Worm (Caenorhabditis elegans) whole organism, late embryonic: ENCODE measurements around the gene nhr-129.

Experiments used
- F13H6.1 ChIP-seq: sonication (generic microtip); optimal IDR thresholded peaks from 2 replicates; lab custom pipeline; 2016; ENCODE audit warnings: missing genetic modification characterization, missing compliant biosample characterization
- K02D7.2 ChIP-seq: sonication (generic microtip); optimal IDR thresholded peaks from 2 replicates; lab custom pipeline; 2017; ENCODE audit warnings: mild to moderate bottlenecking, missing genetic modification characterization, missing compliant biosample characterization
- K09A11.1 ChIP-seq: sonication (generic microtip); optimal IDR thresholded peaks from 2 replicates; lab custom pipeline; 2017; ENCODE audit warnings: antibody characterized with exemption, mild to moderate bottlenecking, missing genetic modification characterization, missing compliant biosample characterization; ENCODE audit not compliant: insufficient read depth
- T23F11.4 ChIP-seq: fragments of 200-800 bp; sonication (Bioruptor generic); optimal IDR thresholded peaks from 2 replicates; lab custom pipeline; 2018; ENCODE audit warnings: mild to moderate bottlenecking, missing genetic modification characterization, missing compliant biosample characterization
- Y22D7AL.16 ChIP-seq: sonication (generic microtip); optimal IDR thresholded peaks from 2 replicates; lab custom pipeline; 2016; ENCODE audit warnings: missing genetic modification characterization, missing compliant biosample characterization
- ahr-1 ChIP-seq: sonication (generic microtip); optimal IDR thresholded peaks from 2 replicates; lab custom pipeline; 2016; ENCODE audit warnings: missing genetic modification characterization, missing compliant biosample characterization
- ama-1 ChIP-seq: fragments of 150-350 bp; optimal IDR thresholded peaks from 2 replicates; lab custom pipeline; 2014
- ceh-14 ChIP-seq: sonication (generic microtip); optimal IDR thresholded peaks from 2 replicates; lab custom pipeline; 2016; ENCODE audit warnings: missing genotype, missing genetic modification characterization, missing compliant biosample characterization
- ceh-19 ChIP-seq: fragments of 200-800 bp; sonication (Bioruptor generic); optimal IDR thresholded peaks from 2 replicates; lab custom pipeline; 2018; ENCODE audit warnings: mild to moderate bottlenecking, missing genetic modification characterization, missing compliant biosample characterization
- ceh-2 ChIP-seq: sonication (generic microtip); optimal IDR thresholded peaks from 2 replicates; lab custom pipeline; 2016; ENCODE audit warnings: missing genotype, missing genetic modification characterization, missing compliant biosample characterization
- ceh-45 ChIP-seq: fragments of 200-800 bp; sonication (Bioruptor generic); IDR thresholded peaks from 2 replicates; pipeline ENCODE4 v1.3.6; 2022; ENCODE audit warnings: missing genetic modification reagents, missing genetic modification characterization, missing compliant biosample characterization
- ceh-48 ChIP-seq: sonication (generic microtip); optimal IDR thresholded peaks from 2 replicates; lab custom pipeline; 2016; ENCODE audit warnings: missing genetic modification characterization, inconsistent platforms, missing compliant biosample characterization
- ceh-9 ChIP-seq: sonication (generic microtip); optimal IDR thresholded peaks from 2 replicates; lab custom pipeline; 2016; ENCODE audit warnings: mild to moderate bottlenecking, missing genetic modification characterization, inconsistent platforms, missing compliant biosample characterization
- elt-2 ChIP-seq: sonication (generic microtip); optimal IDR thresholded peaks from 2 replicates; lab custom pipeline; 2016; ENCODE audit warnings: missing genetic modification reagents, missing genetic modification characterization, missing compliant biosample characterization
- ets-4 ChIP-seq: sonication (generic microtip); optimal IDR thresholded peaks from 2 replicates; lab custom pipeline; 2016; ENCODE audit warnings: missing genetic modification characterization, missing compliant biosample characterization
- fax-1 ChIP-seq: sonication (generic microtip); optimal IDR thresholded peaks from 2 replicates; lab custom pipeline; 2016; ENCODE audit warnings: missing genotype, missing genetic modification characterization, missing compliant biosample characterization
- gmeb-2 ChIP-seq: sonication (generic microtip); optimal IDR thresholded peaks from 2 replicates; lab custom pipeline; 2016; ENCODE audit warnings: missing genetic modification characterization, inconsistent platforms, missing compliant biosample characterization
- hlh-30 ChIP-seq: sonication (generic microtip); optimal IDR thresholded peaks from 2 replicates; lab custom pipeline; 2017; ENCODE audit warnings: antibody characterized with exemption, missing genetic modification characterization, missing compliant biosample characterization; ENCODE audit not compliant: insufficient read depth
- hlh-6 ChIP-seq: sonication (generic microtip); optimal IDR thresholded peaks from 2 replicates; lab custom pipeline; 2016; ENCODE audit warnings: missing genotype, missing genetic modification characterization, missing compliant biosample characterization
- hlh-8 ChIP-seq: sonication (generic microtip); optimal IDR thresholded peaks from 2 replicates; lab custom pipeline; 2016; ENCODE audit warnings: missing genotype, missing genetic modification characterization, missing compliant biosample characterization
- lim-6 ChIP-seq: sonication (generic microtip); optimal IDR thresholded peaks from 2 replicates; lab custom pipeline; 2016; ENCODE audit warnings: missing genetic modification characterization, missing compliant biosample characterization
- nhr-11 ChIP-seq: fragments of 150-350 bp; optimal IDR thresholded peaks from 2 replicates; lab custom pipeline; 2014; ENCODE audit warnings: missing biosample characterization, missing genetic modification characterization
- nhr-232 ChIP-seq: sonication (generic microtip); optimal IDR thresholded peaks from 2 replicates; lab custom pipeline; 2016; ENCODE audit warnings: missing genetic modification characterization, missing compliant biosample characterization
- pat-9 ChIP-seq: fragments of 200-800 bp; sonication (Bioruptor generic); optimal IDR thresholded peaks from 2 replicates; lab custom pipeline; 2018; ENCODE audit warnings: mild to moderate bottlenecking, missing genetic modification characterization, moderate library complexity, missing compliant biosample characterization
- ref-2 ChIP-seq: sonication (generic microtip); optimal IDR thresholded peaks from 2 replicates; lab custom pipeline; 2016; ENCODE audit warnings: missing genetic modification characterization, missing compliant biosample characterization
- rnt-1 ChIP-seq: sonication (generic microtip); optimal IDR thresholded peaks from 2 replicates; lab custom pipeline; 2016; ENCODE audit warnings: missing genetic modification characterization, missing compliant biosample characterization
- sdc-2 ChIP-seq: sonication (generic microtip); optimal IDR thresholded peaks from 2 replicates; lab custom pipeline; 2016; ENCODE audit warnings: missing genotype, missing genetic modification characterization, missing compliant biosample characterization
- tbx-7 ChIP-seq: sonication (generic microtip); optimal IDR thresholded peaks from 2 replicates; lab custom pipeline; 2016; ENCODE audit warnings: missing genotype, missing genetic modification characterization, missing compliant biosample characterization
- ttx-3 ChIP-seq: sonication (generic microtip); optimal IDR thresholded peaks from 2 replicates; lab custom pipeline; 2016; ENCODE audit warnings: missing genetic modification reagents, missing genetic modification characterization, missing compliant biosample characterization
- unc-42 ChIP-seq: sonication (generic microtip); optimal IDR thresholded peaks from 2 replicates; lab custom pipeline; 2016; ENCODE audit warnings: missing genotype, missing genetic modification characterization, missing compliant biosample characterization
- unc-86 ChIP-seq: sonication (generic microtip); optimal IDR thresholded peaks from 2 replicates; lab custom pipeline; 2016; ENCODE audit warnings: missing genetic modification characterization, missing compliant biosample characterization

The nhr-129 gene

DNA sequence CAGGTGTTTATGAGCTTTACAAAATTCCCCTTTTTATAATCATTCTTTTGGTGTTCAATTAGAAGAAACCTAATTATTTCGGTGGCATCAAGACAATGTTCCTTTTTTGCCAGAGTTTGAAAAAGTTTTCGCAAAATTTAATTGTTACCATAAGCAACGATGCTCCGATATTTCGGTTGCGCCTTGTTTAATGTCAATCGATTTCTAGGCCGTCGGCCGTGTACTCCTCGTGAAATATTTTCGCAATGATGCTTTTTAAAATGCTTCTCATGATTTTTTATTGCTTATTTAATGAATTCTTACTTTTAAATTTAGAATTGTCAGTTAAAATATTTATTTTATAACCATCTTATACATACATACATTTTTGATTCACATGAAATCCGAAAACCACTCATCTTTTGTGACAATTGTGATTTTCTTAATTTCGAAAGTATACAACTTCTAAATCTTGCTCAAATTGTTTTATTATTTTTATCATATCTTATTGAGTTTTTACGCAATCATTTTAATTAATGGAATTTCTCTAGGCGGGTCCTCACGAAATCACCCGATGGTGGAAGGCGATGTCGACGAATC is 17.7 kb downstream of the nhr-129 start, which contains the start of gene C50B6.3 (continued):
- TF ChIP-seq ceh-48 (tag; lab: Kevin White, UChicago) (peak; percentile 49), K02D7.2 (tag; lab: Kevin White, UChicago) (no peak), ttx-3 (tag; lab: Kevin White, UChicago) (no peak), unc-42 (peak; percentile 72), ceh-45 (no peak), ref-2 (peak; percentile 74), pat-9 (no peak), hlh-6 (tag; lab: Kevin White, UChicago) (no peak), ceh-14 (tag; lab: Kevin White, UChicago) (no peak), gmeb-2 (tag; lab: Kevin White, UChicago) (no peak), tbx-7 (tag; lab: Kevin White, UChicago) (peak; percentile 65), elt-2 (tag; lab: Kevin White, UChicago) (no peak), F13H6.1 (tag; lab: Kevin White, UChicago) (no peak), ets-4 (tag; lab: Kevin White, UChicago) (peak; percentile 85), hlh-8 (tag; lab: Kevin White, UChicago) (peak; percentile 74)

DNA sequence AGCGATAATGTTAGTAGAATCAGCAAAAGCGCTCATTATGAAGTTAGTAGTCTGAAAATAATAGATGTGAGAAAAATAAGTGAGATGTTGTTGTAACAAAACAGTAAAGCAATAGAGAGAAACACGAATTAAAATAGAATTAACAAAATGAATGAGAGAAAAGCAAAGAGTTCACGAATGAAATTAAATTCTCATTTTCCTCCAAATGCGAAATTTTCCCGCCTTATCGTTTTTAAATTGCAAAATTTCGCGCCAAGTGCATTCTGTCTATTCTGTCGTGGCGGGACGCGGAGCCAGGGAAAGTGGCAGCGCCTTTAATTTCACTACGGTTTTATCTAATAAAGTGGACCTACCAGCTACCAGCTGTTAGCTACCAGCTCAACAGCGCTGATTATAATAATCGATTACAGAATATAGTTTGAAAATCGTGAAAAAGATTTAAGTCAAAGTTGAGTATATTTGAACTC is 18.6 kb downstream of the nhr-129 start, which contains the start of gene nasp-2:
Gene nasp-2, minus strand, starts transcription at position 51 of the 467 bp plus-strand sequence.
- TF ChIP-seq ref-2 (no peak), ahr-1 (tag; lab: Kevin White, UChicago) (no peak), rnt-1 (tag; lab: Kevin White, UChicago) (no peak), ama-1 (no peak)

DNA sequence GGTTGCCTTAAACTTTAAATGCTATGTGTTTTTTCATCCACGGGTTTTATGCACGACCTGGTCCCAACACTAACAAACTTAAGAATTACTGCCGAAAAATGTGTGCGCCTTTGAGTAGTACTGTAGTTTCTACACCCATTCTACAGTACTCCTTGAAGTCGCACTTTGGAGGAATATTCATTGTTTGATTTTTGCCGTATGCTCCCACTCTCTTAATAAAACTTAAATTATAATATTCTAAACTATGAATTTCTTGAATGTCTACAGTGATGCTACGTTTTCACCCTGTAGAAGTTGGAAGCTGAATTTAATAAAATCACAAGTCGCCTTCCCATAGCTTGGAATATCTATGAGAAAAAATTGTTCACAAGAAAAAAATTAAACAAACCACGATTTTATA is 21.0 kb downstream of the nhr-129 start:
- TF ChIP-seq hlh-30 (tag; lab: Kevin White, UChicago): no peak
- no peak for TF ChIP-seq T23F11.4 (GFP tag; lab: Kevin White, UChicago)
- no peak for TF ChIP-seq ceh-9 (tag; lab: Kevin White, UChicago)
- TF ChIP-seq fax-1 (tag; lab: Kevin White, UChicago): no peak

DNA sequence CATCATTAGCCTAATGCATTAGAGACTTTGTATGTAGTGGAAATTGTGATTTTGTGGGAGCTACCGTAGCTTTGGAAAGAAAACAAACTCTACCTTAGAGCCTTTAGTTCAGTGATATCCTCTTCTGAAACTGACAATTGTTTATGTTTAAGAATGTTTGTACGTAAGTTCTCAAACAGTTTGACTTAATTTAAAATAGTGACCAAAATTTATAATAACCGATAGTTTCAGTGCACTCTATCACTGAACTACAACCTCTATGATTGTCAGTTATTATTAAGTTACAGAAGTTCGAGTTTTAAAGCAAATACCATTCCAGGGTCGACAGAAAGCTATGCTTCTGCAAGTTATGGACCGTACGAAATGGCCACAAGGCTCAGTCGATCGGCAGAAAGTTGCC is 22.2 kb downstream of the nhr-129 start, which contains the start of gene C50B6.1:
Gene C50B6.1, plus strand, starts transcription at position 301 of the 400 bp plus-strand sequence.
- TF ChIP-seq K09A11.1 (tag; lab: Kevin White, UChicago) (no peak), hlh-30 (tag; lab: Kevin White, UChicago) (no peak), unc-86 (tag; lab: Kevin White, UChicago) (no peak), sdc-2 (tag; lab: Kevin White, UChicago) (no peak), ceh-14 (tag; lab: Kevin White, UChicago) (no peak), nhr-11 (tag; lab: Kevin White, UChicago) (no peak), tbx-7 (tag; lab: Kevin White, UChicago) (no peak), nhr-232 (tag; lab: Kevin White, UChicago) (no peak), ceh-19 (GFP tag; lab: Kevin White, UChicago) (no peak), Y22D7AL.16 (no peak), K02D7.2 (tag; lab: Kevin White, UChicago) (no peak), lim-6 (tag; lab: Kevin White, UChicago) (no peak)
- TF ChIP-seq, all 69 proteins: peak for 0

DNA sequence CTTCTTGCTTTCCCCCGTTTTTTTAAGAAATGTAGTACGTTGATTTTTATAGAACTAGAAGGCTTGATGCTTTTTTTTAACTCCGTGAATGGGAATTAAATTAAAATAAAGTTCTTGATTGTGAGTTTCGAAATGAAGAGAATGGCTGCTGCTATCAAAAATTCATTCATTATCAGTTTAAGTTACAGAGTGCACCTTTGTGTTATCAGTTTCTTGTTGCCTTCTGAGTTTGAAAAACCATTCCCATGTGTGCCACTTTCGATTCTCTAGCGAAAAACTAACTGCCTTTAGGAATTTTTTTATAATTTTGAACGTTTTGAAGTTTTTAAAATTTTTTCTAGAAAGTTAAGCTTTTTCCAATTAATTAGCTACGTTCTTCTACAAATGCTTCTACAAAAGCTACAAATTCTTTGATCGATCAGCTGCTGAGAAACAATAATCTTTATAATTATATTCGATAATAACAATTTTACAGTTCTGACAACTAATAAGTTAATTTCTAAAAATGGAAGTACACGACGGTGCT is 26.1 kb downstream of the nhr-129 start, which contains the start of gene C26E1.2:
Gene C26E1.2, plus strand, starts transcription at position 476 of the 526 bp plus-strand sequence.
- TF ChIP-seq F13H6.1 (tag; lab: Kevin White, UChicago): no peak
- TF ChIP-seq elt-2 (tag; lab: Kevin White, UChicago): peak; percentile 50

DNA sequence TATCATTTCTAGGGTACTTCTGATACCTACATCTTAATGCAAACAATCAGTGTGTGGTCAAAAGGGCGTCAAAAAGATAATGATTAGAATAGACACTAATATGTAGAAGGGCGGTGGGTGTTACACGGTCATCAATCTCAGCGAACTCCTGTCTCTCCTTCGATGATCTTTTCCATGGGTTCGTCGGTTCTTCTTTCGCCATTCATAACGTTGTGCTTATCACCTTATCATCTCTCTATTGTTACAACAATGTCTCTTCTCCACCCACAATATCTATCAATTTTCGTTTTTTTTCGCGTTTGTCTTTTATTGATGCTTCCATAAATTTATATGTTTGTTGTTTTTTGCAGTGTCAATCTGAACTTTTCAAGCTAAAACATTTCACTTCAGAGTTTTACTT is 29.4 kb downstream of the nhr-129 start, which contains the start of gene ceh-79:
Gene ceh-79, plus strand, starts transcription at position 391 of the 400 bp plus-strand sequence.
- TF ChIP-seq ceh-2 (tag; lab: Kevin White, UChicago): no peak
- peak; percentile 64 for TF ChIP-seq elt-2 (tag; lab: Kevin White, UChicago)
- TF ChIP-seq, all 69 proteins: peak for 1
